Fruit fly (Drosophila melanogaster): ENCODE data around the gene Rbm13.

DNA sequence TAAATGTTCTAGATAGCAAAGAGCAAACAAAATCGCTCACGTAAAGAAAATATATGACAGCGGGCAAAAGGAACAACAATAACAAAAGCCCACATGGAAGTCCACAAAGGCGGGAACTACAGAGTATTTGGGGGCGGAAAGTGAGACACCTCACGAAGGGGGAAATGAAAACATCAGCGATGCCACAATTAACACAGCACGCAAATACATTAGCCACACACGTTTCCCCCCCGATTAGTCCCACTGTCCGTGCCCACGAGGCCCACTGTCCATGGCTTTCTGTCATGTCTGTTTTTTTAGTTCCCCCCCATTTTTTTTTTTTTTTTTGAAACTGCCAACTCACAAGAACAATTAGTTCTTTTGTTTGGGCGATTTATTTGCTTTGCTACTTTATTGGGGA is 17.5 kb upstream of the Rbm13 start:
- TF ChIP-seq CG8478 (optimal IDR thresholded peaks at IDR 0.05) (no peak), CTCF (optimal IDR thresholded peaks at IDR 0.05) (no peak)
